Worm (Caenorhabditis elegans) whole organism, late embryonic: ENCODE results near the gene Y22D7AR.14.

Source experiments
- ama-1 ChIP-seq: fragments of 150-350 bp; optimal IDR thresholded peaks from 2 replicates; lab custom pipeline; 2014
- ceh-48 ChIP-seq: sonication (generic microtip); optimal IDR thresholded peaks from 2 replicates; lab custom pipeline; 2016; ENCODE audit warnings: missing genetic modification characterization, inconsistent platforms, missing compliant biosample characterization
- dmd-4 ChIP-seq: sonication (generic microtip); optimal IDR thresholded peaks from 2 replicates; lab custom pipeline; 2016; ENCODE audit warnings: borderline replicate concordance, missing genetic modification characterization, missing compliant biosample characterization
- madf-2 ChIP-seq: sonication (generic microtip); optimal IDR thresholded peaks from 2 replicates; lab custom pipeline; 2017; ENCODE audit warnings: missing genetic modification characterization, missing compliant biosample characterization
- nfya-1 ChIP-seq: sonication (generic microtip); optimal IDR thresholded peaks from 2 replicates; lab custom pipeline; 2017; ENCODE audit warnings: missing genetic modification characterization, mild to moderate bottlenecking, missing compliant biosample characterization, antibody characterized with exemption, moderate library complexity
- nhr-232 ChIP-seq: sonication (generic microtip); optimal IDR thresholded peaks from 2 replicates; lab custom pipeline; 2016; ENCODE audit warnings: missing genetic modification characterization, missing compliant biosample characterization
- pqm-1 ChIP-seq: sonication (generic microtip); optimal IDR thresholded peaks from 2 replicates; lab custom pipeline; 2016; ENCODE audit warnings: missing genetic modification characterization, missing compliant biosample characterization
- unc-42 ChIP-seq: sonication (generic microtip); optimal IDR thresholded peaks from 2 replicates; lab custom pipeline; 2016; ENCODE audit warnings: missing genotype, missing genetic modification characterization, missing compliant biosample characterization

ce11 chrIII:1731850-1732249 is 42.0 kb upstream of the Y22D7AR.14 start:
- no peak for TF ChIP-seq nhr-232 (tag; lab: Kevin White, UChicago)
- no peak for TF ChIP-seq nfya-1
- TF ChIP-seq pqm-1 = no peak
- TF ChIP-seq ama-1 (lab: Kevin White, UChicago) = no peak
- no peak for TF ChIP-seq madf-2 (tag; lab: Kevin White, UChicago)
- no peak for TF ChIP-seq ceh-48 (tag; lab: Kevin White, UChicago)
- TF ChIP-seq dmd-4 (tag; lab: Kevin White, UChicago) = no peak
- TF ChIP-seq unc-42 = peak; percentile 88
